Fruit fly (Drosophila melanogaster) whole organism, embryonic: ENCODE results near the gene Atg14.

ENCODE experiments used
- Atf6 ChIP-seq: fragments of 200-800 bp; sonication (Bioruptor generic); IDR thresholded peaks from 2 replicates; pipeline ENCODE4 v1.3.6; 2022; ENCODE audit warnings: missing biosample characterization, missing genetic modification characterization
- B-H2 ChIP-seq: fragments of 200-800 bp; sonication (Bioruptor generic); optimal IDR thresholded peaks from 2 replicates; lab custom pipeline; 2018; ENCODE audit warnings: missing biosample characterization, mild to moderate bottlenecking, missing genetic modification characterization
- Blimp-1 ChIP-seq: fragments of 200-800 bp; sonication (Bioruptor generic); optimal IDR thresholded peaks from 3 replicates; lab custom pipeline; 2018; ENCODE audit warnings: missing biosample characterization, missing genetic modification characterization, mild to moderate bottlenecking, moderate library complexity, missing genetic modification reagents
- BtbVII ChIP-seq: fragments of 200-800 bp; sonication (Bioruptor generic); optimal IDR thresholded peaks from 3 replicates; lab custom pipeline; 2017; ENCODE audit warnings: missing biosample characterization, mild to moderate bottlenecking, missing genetic modification characterization
- CG10366 ChIP-seq: fragments of 200-800 bp; sonication (Bioruptor generic); IDR thresholded peaks from 2 replicates; pipeline ENCODE4 v1.3.6; 2022; ENCODE audit warnings: missing biosample characterization, missing genetic modification characterization
- CG11695 ChIP-seq: fragments of 200-800 bp; sonication (Bioruptor generic); IDR thresholded peaks from 3 replicates; pipeline ENCODE4 v1.3.6; 2022; ENCODE audit warnings: missing biosample characterization, missing genetic modification characterization
- CG1233 ChIP-seq: fragments of 200-800 bp; sonication (Bioruptor generic); optimal IDR thresholded peaks from 4 replicates; lab custom pipeline; 2018; ENCODE audit warnings: missing biosample characterization, mild to moderate bottlenecking, missing genetic modification characterization
- CG13123 ChIP-seq: fragments of 200-800 bp; sonication (Bioruptor generic); optimal IDR thresholded peaks from 2 replicates; lab custom pipeline; 2016; ENCODE audit warnings: missing biosample characterization, missing genetic modification characterization
- CG14710 ChIP-seq: fragments of 200-800 bp; sonication (Bioruptor generic); optimal IDR thresholded peaks from 3 replicates; lab custom pipeline; 2019; ENCODE audit warnings: missing biosample characterization, mild to moderate bottlenecking, missing genetic modification characterization, moderate library complexity
- CG15073 ChIP-seq: fragments of 200-800 bp; sonication (Bioruptor generic); optimal IDR thresholded peaks from 2 replicates; lab custom pipeline; 2016; ENCODE audit warnings: missing biosample characterization, missing genetic modification characterization
- CG18011 ChIP-seq: fragments of 200-800 bp; sonication (Bioruptor generic); optimal IDR thresholded peaks from 2 replicates; lab custom pipeline; 2017; ENCODE audit warnings: missing biosample characterization, missing genetic modification characterization, mild to moderate bottlenecking, moderate library complexity, missing genotype
- CG18619 ChIP-seq: fragments of 200-800 bp; sonication (Bioruptor generic); optimal IDR thresholded peaks from 3 replicates; lab custom pipeline; 2017; ENCODE audit warnings: missing biosample characterization, mild to moderate bottlenecking, missing genetic modification characterization
- CG2116 ChIP-seq: fragments of 200-800 bp; sonication (Bioruptor generic); optimal IDR thresholded peaks from 3 replicates; lab custom pipeline; 2018; ENCODE audit warnings: missing biosample characterization, mild to moderate bottlenecking, missing genetic modification characterization
- CG2678 ChIP-seq: fragments of 200-800 bp; sonication (Bioruptor generic); optimal IDR thresholded peaks from 3 replicates; lab custom pipeline; 2019; ENCODE audit warnings: missing biosample characterization, mild to moderate bottlenecking, missing genetic modification characterization, moderate library complexity
- CG2712 ChIP-seq: fragments of 200-800 bp; optimal IDR thresholded peaks from 3 replicates; lab custom pipeline; 2019; ENCODE audit warnings: missing biosample characterization, mild to moderate bottlenecking, missing genetic modification characterization, moderate library complexity
- CG33557 ChIP-seq: fragments of 200-800 bp; sonication (Bioruptor generic); optimal IDR thresholded peaks from 2 replicates; lab custom pipeline; 2019; ENCODE audit warnings: missing biosample characterization, mild to moderate bottlenecking, missing genetic modification characterization, moderate library complexity
- CG34422 ChIP-seq: fragments of 200-800 bp; sonication (Bioruptor generic); IDR thresholded peaks from 3 replicates; pipeline ENCODE4 v1.3.6; 2022; ENCODE audit warnings: missing biosample characterization, missing genetic modification characterization
- CG4328 ChIP-seq: fragments of 200-800 bp; sonication (Bioruptor generic); optimal IDR thresholded peaks from 3 replicates; lab custom pipeline; 2017; ENCODE audit warnings: missing biosample characterization, missing genetic modification reagents, missing genetic modification characterization
- CG4404 ChIP-seq: fragments of 200-800 bp; sonication (Bioruptor generic); IDR thresholded peaks from 2 replicates; pipeline ENCODE4 v1.3.6; 2022; ENCODE audit warnings: missing biosample characterization, missing genetic modification characterization
- CG4730 ChIP-seq: fragments of 200-800 bp; sonication (Bioruptor generic); IDR thresholded peaks from 2 replicates; pipeline ENCODE4 v1.3.6; 2022; ENCODE audit warnings: missing biosample characterization, missing genetic modification characterization
- CG6175 ChIP-seq: fragments of 200-800 bp; sonication (Bioruptor generic); IDR thresholded peaks from 3 replicates; pipeline ENCODE4 v1.3.6; 2022; ENCODE audit warnings: missing biosample characterization, missing genetic modification characterization
- CG6813 ChIP-seq: fragments of 200-800 bp; sonication (Bioruptor generic); optimal IDR thresholded peaks from 2 replicates; lab custom pipeline; 2017; ENCODE audit warnings: missing biosample characterization, missing genetic modification characterization, mild to moderate bottlenecking, moderate library complexity, missing genetic modification reagents
- CG7786 ChIP-seq: fragments of 200-800 bp; sonication (Bioruptor generic); optimal IDR thresholded peaks from 2 replicates; lab custom pipeline; 2016; ENCODE audit warnings: missing biosample characterization, missing genetic modification characterization
- CG8765 ChIP-seq: fragments of 200-800 bp; sonication (Bioruptor generic); IDR thresholded peaks from 2 replicates; pipeline ENCODE4 v1.3.6; 2022; ENCODE audit warnings: missing biosample characterization, missing genetic modification characterization
- Dbx ChIP-seq: fragments of 200-800 bp; sonication (Bioruptor generic); IDR thresholded peaks from 3 replicates; pipeline ENCODE4 v1.3.6; 2022; ENCODE audit warnings: missing biosample characterization, missing genetic modification characterization
- Drgx ChIP-seq: fragments of 200-800 bp; sonication (Bioruptor generic); IDR thresholded peaks from 2 replicates; pipeline ENCODE4 v1.3.6; 2022; ENCODE audit warnings: missing biosample characterization, missing genetic modification characterization
- Ets97D ChIP-seq: fragments of 200-800 bp; sonication (Bioruptor generic); optimal IDR thresholded peaks from 3 replicates; lab custom pipeline; 2016; ENCODE audit warnings: missing biosample characterization, missing genetic modification characterization
- Fer3 ChIP-seq: fragments of 200-800 bp; sonication (Bioruptor generic); optimal IDR thresholded peaks from 2 replicates; lab custom pipeline; 2018; ENCODE audit warnings: missing biosample characterization, mild to moderate bottlenecking, missing genetic modification characterization, moderate library complexity
- Max ChIP-seq: fragments of 200-800 bp; sonication (Bioruptor generic); optimal IDR thresholded peaks from 2 replicates; lab custom pipeline; 2016; ENCODE audit warnings: missing biosample characterization, mild to moderate bottlenecking, missing genetic modification characterization
- PHDP ChIP-seq: fragments of 200-800 bp; sonication (Bioruptor generic); optimal IDR thresholded peaks from 3 replicates; lab custom pipeline; 2018; ENCODE audit warnings: missing biosample characterization, mild to moderate bottlenecking, missing genetic modification characterization, moderate library complexity
- Spps ChIP-seq: fragments of 200-800 bp; sonication (Bioruptor generic); optimal IDR thresholded peaks from 2 replicates; lab custom pipeline; 2018; ENCODE audit warnings: missing biosample characterization, mild to moderate bottlenecking, missing genetic modification characterization
- Sry-δ ChIP-seq: fragments of 200-800 bp; sonication (Bioruptor generic); optimal IDR thresholded peaks from 2 replicates; lab custom pipeline; 2016; ENCODE audit warnings: missing biosample characterization, missing genetic modification characterization
- ara ChIP-seq: fragments of 200-800 bp; sonication (Bioruptor generic); IDR thresholded peaks from 2 replicates; pipeline ENCODE4 v1.3.6; 2022; ENCODE audit warnings: missing biosample characterization, missing genetic modification characterization
- bigmax ChIP-seq: fragments of 200-800 bp; sonication (Bioruptor generic); optimal IDR thresholded peaks from 2 replicates; lab custom pipeline; 2018; ENCODE audit warnings: missing biosample characterization, mild to moderate bottlenecking, missing genetic modification characterization
- bsh ChIP-seq, 2 experiments: fragments of 200-800 bp; sonication (Bioruptor generic); optimal IDR thresholded peaks; 2 replicates each; lab custom pipeline; 2017 to 2018; ENCODE audit warnings: mild to moderate bottlenecking in 2 of 2, missing biosample characterization in 2 of 2, missing genetic modification characterization in 2 of 2, moderate library complexity in 1 of 2
- chm ChIP-seq: fragments of 200-800 bp; sonication (Bioruptor generic); IDR thresholded peaks from 2 replicates; pipeline ENCODE4 v1.3.6; 2022; ENCODE audit warnings: missing biosample characterization, missing genetic modification characterization
- cwo ChIP-seq: fragments of 200-800 bp; sonication (Bioruptor generic); optimal IDR thresholded peaks from 3 replicates; lab custom pipeline; 2017; ENCODE audit warnings: missing biosample characterization, missing genetic modification characterization, mild to moderate bottlenecking, moderate library complexity, missing genetic modification reagents
- fd96Cb ChIP-seq: fragments of 200-800 bp; sonication (Bioruptor generic); optimal IDR thresholded peaks from 2 replicates; lab custom pipeline; 2018; ENCODE audit warnings: missing biosample characterization, mild to moderate bottlenecking, missing genetic modification characterization, moderate library complexity
- fu2 ChIP-seq: fragments of 200-800 bp; sonication (Bioruptor generic); optimal IDR thresholded peaks from 2 replicates; lab custom pipeline; 2016; ENCODE audit warnings: missing biosample characterization, missing genetic modification characterization
- ind ChIP-seq: fragments of 200-800 bp; sonication (Bioruptor generic); optimal IDR thresholded peaks from 3 replicates; lab custom pipeline; 2016; ENCODE audit warnings: missing biosample characterization, missing genetic modification characterization
- insv ChIP-seq, 2 experiments: fragments of 200-800 bp; sonication (Bioruptor generic); optimal IDR thresholded peaks; 3 replicates each; lab custom pipeline; 2016 to 2018; ENCODE audit warnings: missing biosample characterization in 2 of 2, missing genetic modification characterization in 2 of 2
- lola ChIP-seq, 3 experiments: fragments of >200 bp in 2 of 3; fragments of 200-800 bp in 1 of 3; sonication (Bioruptor generic) in 1 of 3; optimal IDR thresholded peaks; 2 replicates each; lab custom pipeline; 2017 to 2019; ENCODE audit warnings: missing biosample characterization in 3 of 3, missing genetic modification characterization in 3 of 3, mild to moderate bottlenecking in 1 of 3, moderate library complexity in 1 of 3
- mirr ChIP-seq: fragments of 200-800 bp; sonication (Bioruptor generic); optimal IDR thresholded peaks from 3 replicates; lab custom pipeline; 2018; ENCODE audit warnings: missing biosample characterization, mild to moderate bottlenecking, missing genetic modification characterization
- nom ChIP-seq: fragments of 200-800 bp; sonication (Bioruptor generic); optimal IDR thresholded peaks from 2 replicates; lab custom pipeline; 2017; ENCODE audit warnings: missing biosample characterization, missing genetic modification characterization, mild to moderate bottlenecking, moderate library complexity, missing genetic modification reagents
- sens-2 ChIP-seq: fragments of 200-800 bp; sonication (Bioruptor generic); IDR thresholded peaks from 2 replicates; pipeline ENCODE4 v1.3.6; 2022; ENCODE audit warnings: missing biosample characterization, missing genetic modification characterization
- sima ChIP-seq: fragments of 200-800 bp; sonication (Bioruptor generic); optimal IDR thresholded peaks from 2 replicates; lab custom pipeline; 2016; ENCODE audit warnings: missing biosample characterization, missing genetic modification characterization
- slp2 ChIP-seq: fragments of 200-800 bp; sonication (Bioruptor generic); optimal IDR thresholded peaks from 2 replicates; lab custom pipeline; 2016; ENCODE audit warnings: missing biosample characterization, missing genetic modification characterization
- sr ChIP-seq: fragments of 200-800 bp; sonication (Bioruptor generic); IDR thresholded peaks from 3 replicates; pipeline ENCODE4 v1.3.6; 2022; ENCODE audit warnings: missing biosample characterization, missing genetic modification characterization
- tin ChIP-seq: fragments of 200-800 bp; sonication (Bioruptor generic); optimal IDR thresholded peaks from 3 replicates; lab custom pipeline; 2016; ENCODE audit warnings: missing biosample characterization, missing genetic modification characterization
- twi ChIP-seq: fragments of 200-800 bp; optimal IDR thresholded peaks from 2 replicates; lab custom pipeline; 2019; ENCODE audit warnings: missing biosample characterization, mild to moderate bottlenecking, missing genetic modification characterization, moderate library complexity

The Atg14 gene

dm6 chr3R:29151621-29152092 lies 35.5 kb downstream of the Atg14 start, which contains the start of gene eIF2D (continued):
- TF ChIP-seq Spps (peak; percentile 35), Atf6 (GFP tag; lab: Robert Waterston, UW) (peak; percentile 74), CG2116 (GFP tag; lab: Kevin White, UChicago) (peak; percentile 40), CG18011 (GFP tag; lab: Kevin White, UChicago) (peak; percentile 30), CG4328 (GFP tag; lab: Kevin White, UChicago) (peak; percentile 27), fd96Cb (peak; percentile 40), chm (GFP tag; lab: Robert Waterston, UW) (peak; percentile 72), CG15073 (no peak), sens-2 (GFP tag; lab: Robert Waterston, UW) (peak; percentile 40; the same call in 1 of the 2 replicates), insv (GFP tag; optimal IDR thresholded peaks at IDR 0.05; lab: Kevin White, UChicago) (peak in 1 of 2 experiments; percentile 41), B-H2 (GFP tag; lab: Kevin White, UChicago) (peak; percentile 46), Drgx (GFP tag; lab: Robert Waterston, UW) (peak; percentile 48), cwo (GFP tag; lab: Kevin White, UChicago) (peak; percentile 21), CG7786 (GFP tag; lab: Kevin White, UChicago) (peak; percentile 35), BtbVII (GFP tag; lab: Kevin White, UChicago) (peak; percentile 53), CG33557 (GFP tag; lab: Kevin White, UChicago) (peak; percentile 14), twi (tag; lab: Kevin White, UChicago) (peak; percentile 55), Sry-δ (GFP tag; lab: Kevin White, UChicago) (peak; percentile 24), CG4404 (GFP tag; lab: Robert Waterston, UW) (0 out of 2 replicates have a peak, but pooled peaks have one; percentile 23), sr (GFP tag; lab: Robert Waterston, UW) (no peak), CG10366 (GFP tag; lab: Robert Waterston, UW) (peak; percentile 37), CG18619 (no peak), CG13123 (peak; percentile 1), tin (GFP tag; lab: Kevin White, UChicago) (peak; percentile 42), CG4730 (GFP tag; lab: Robert Waterston, UW) (0 out of 2 replicates have a peak, but pooled peaks have one; percentile 35), mirr (GFP tag; lab: Kevin White, UChicago) (no peak), Dbx (GFP tag; lab: Robert Waterston, UW) (no peak; the same call in 2 of the 3 replicates), ara (GFP tag; lab: Robert Waterston, UW) (peak; percentile 70; the same call in 1 of the 2 replicates), fu2 (no peak), CG2712 (tag; lab: Kevin White, UChicago) (peak; percentile 78), CG34422 (GFP tag; lab: Robert Waterston, UW) (peak; percentile 74; the same call in 1 of the 3 replicates), CG11695 (GFP tag; lab: Robert Waterston, UW) (peak; percentile 78), Fer3 (tag; lab: Kevin White, UChicago) (peak; percentile 60), PHDP (tag; lab: Kevin White, UChicago) (peak; percentile 63), nom (GFP tag; lab: Kevin White, UChicago) (peak; percentile 20), CG6175 (no peak), CG6813 (GFP tag; lab: Kevin White, UChicago) (peak; percentile 59), Ets97D (GFP tag; lab: Kevin White, UChicago) (peak; percentile 35), lola (GFP tag; optimal IDR thresholded peaks at IDR 0.05; lab: Kevin White, UChicago) (peak in 1 of 3 experiments; percentile 52), sima (GFP tag; lab: Kevin White, UChicago) (no peak), CG8765 (GFP tag; lab: Robert Waterston, UW) (no peak), bsh (GFP tag; optimal IDR thresholded peaks at IDR 0.05; lab: Kevin White, UChicago) (peak; percentile 1 to 61), Blimp-1 (peak; percentile 46), Max (GFP tag; lab: Kevin White, UChicago) (peak; percentile 58), CG14710 (peak; percentile 62), CG1233 (GFP tag; lab: Kevin White, UChicago) (peak; percentile 12), bigmax (GFP tag; lab: Kevin White, UChicago) (no peak), CG2678 (tag; lab: Kevin White, UChicago) (peak; percentile 74), slp2 (GFP tag; lab: Kevin White, UChicago) (peak; percentile 58), ind (GFP tag; lab: Kevin White, UChicago) (peak; percentile 57)
